Worm (Caenorhabditis elegans) whole organism, L4 larva: Measurements from ENCODE around the gene C02G6.3.

Experiments
- D1046.2 ChIP-seq: fragments of 200-800 bp; sonication (Bioruptor generic); IDR thresholded peaks from 2 replicates; pipeline ENCODE4 v1.3.6; 2022; ENCODE audit warnings: missing genetic modification characterization, missing compliant biosample characterization
- F26F4.8 ChIP-seq: fragments of 200-800 bp; sonication (Bioruptor generic); conservative IDR thresholded peaks from 2 replicates; pipeline ENCODE4 v1.3.6; 2022; ENCODE audit warnings: missing genetic modification characterization, missing compliant biosample characterization
- T26A8.4 ChIP-seq: fragments of 200-800 bp; sonication (Bioruptor generic); IDR thresholded peaks from 2 replicates; pipeline ENCODE4 v1.3.6; 2022; ENCODE audit warnings: missing genetic modification characterization, missing compliant biosample characterization
- Y48G9A.11 ChIP-seq: fragments of 200-800 bp; sonication (Bioruptor generic); IDR thresholded peaks from 2 replicates; pipeline ENCODE4 v1.3.6; 2022; ENCODE audit warnings: missing genetic modification reagents, missing genetic modification characterization, missing compliant biosample characterization
- Y5F2A.4 ChIP-seq: fragments of 200-800 bp; sonication (Bioruptor generic); optimal IDR thresholded peaks from 2 replicates; lab custom pipeline; 2018; ENCODE audit warnings: mild to moderate bottlenecking, missing genetic modification characterization, missing compliant biosample characterization
- ZK546.5 ChIP-seq, 2 experiments: sonication (generic microtip); optimal IDR thresholded peaks; 2 replicates each; lab custom pipeline; 2017; ENCODE audit warnings: missing biosample characterization in 2 of 2, missing genetic modification characterization in 2 of 2
- ama-1 ChIP-seq: fragments of 150-350 bp; optimal IDR thresholded peaks from 2 replicates; lab custom pipeline; 2014; ENCODE audit warnings: inconsistent platforms, mixed read lengths
- ceh-62 ChIP-seq: sonication (generic microtip); optimal IDR thresholded peaks from 2 replicates; lab custom pipeline; 2017; ENCODE audit warnings: missing biosample characterization, missing genetic modification characterization
- cey-2 ChIP-seq: sonication (generic microtip); optimal IDR thresholded peaks from 3 replicates; lab custom pipeline; 2017; ENCODE audit warnings: missing genetic modification characterization, mild to moderate bottlenecking, missing compliant biosample characterization, antibody characterized with exemption, borderline replicate concordance; ENCODE audit not compliant: insufficient read depth
- ctbp-1 ChIP-seq: fragments of 200-800 bp; sonication (Bioruptor generic); IDR thresholded peaks from 2 replicates; pipeline ENCODE4 v1.3.6; 2022; ENCODE audit warnings: missing genetic modification reagents, missing genetic modification characterization, missing compliant biosample characterization
- dmd-6 ChIP-seq: fragments of 200-800 bp; sonication (Bioruptor generic); IDR thresholded peaks from 2 replicates; pipeline ENCODE4 v1.3.6; 2022; ENCODE audit warnings: missing genetic modification reagents, missing genetic modification characterization, missing compliant biosample characterization
- dpl-1 ChIP-seq: fragments of 150-350 bp; optimal IDR thresholded peaks from 2 replicates; lab custom pipeline; 2014; ENCODE audit warnings: missing biosample characterization, missing genetic modification reagents, missing genetic modification characterization
- egl-27 ChIP-seq: sonication (generic microtip); optimal IDR thresholded peaks from 3 replicates; lab custom pipeline; 2017; ENCODE audit warnings: missing biosample characterization, missing genetic modification reagents, missing genetic modification characterization
- egl-43 ChIP-seq: fragments of 200-800 bp; sonication (Bioruptor generic); IDR thresholded peaks from 2 replicates; pipeline ENCODE4 v1.3.6; 2022; ENCODE audit warnings: missing genetic modification reagents, missing genetic modification characterization, missing compliant biosample characterization
- gei-8 ChIP-seq: fragments of 200-800 bp; sonication (Bioruptor generic); optimal IDR thresholded peaks from 2 replicates; lab custom pipeline; 2018; ENCODE audit warnings: mild to moderate bottlenecking, missing genetic modification characterization, missing compliant biosample characterization
- hlh-11 ChIP-seq: fragments of 200-800 bp; sonication (Bioruptor generic); optimal IDR thresholded peaks from 2 replicates; lab custom pipeline; 2018; ENCODE audit warnings: mild to moderate bottlenecking, missing genetic modification characterization, missing compliant biosample characterization
- lin-1 ChIP-seq: fragments of 200-800 bp; sonication (Bioruptor generic); IDR thresholded peaks from 2 replicates; pipeline ENCODE4 v1.3.6; 2022; ENCODE audit warnings: missing genetic modification reagents, missing genetic modification characterization, missing compliant biosample characterization
- lin-13 ChIP-seq: fragments of 150-350 bp; optimal IDR thresholded peaks from 2 replicates; lab custom pipeline; 2014; ENCODE audit warnings: missing biosample characterization, missing genetic modification reagents, missing genetic modification characterization
- lin-15B ChIP-seq: fragments of 150-350 bp; sonication (generic microtip); optimal IDR thresholded peaks from 3 replicates; lab custom pipeline; 2014; ENCODE audit warnings: missing biosample characterization, missing genetic modification characterization
- lin-29 ChIP-seq: fragments of 200-800 bp; sonication (Bioruptor generic); IDR thresholded peaks from 2 replicates; pipeline ENCODE4 v1.3.6; 2022; ENCODE audit warnings: missing genetic modification reagents, missing genetic modification characterization, missing compliant biosample characterization
- lin-38 ChIP-seq: fragments of 200-800 bp; sonication (Bioruptor generic); IDR thresholded peaks from 2 replicates; pipeline ENCODE4 v1.3.6; 2022; ENCODE audit warnings: missing genetic modification reagents, missing genetic modification characterization, missing compliant biosample characterization
- lin-39 ChIP-seq: fragments of 150-350 bp; optimal IDR thresholded peaks from 2 replicates; lab custom pipeline; 2014; ENCODE audit warnings: missing biosample characterization, missing genetic modification reagents, missing genetic modification characterization
- madf-5 ChIP-seq, 2 experiments: fragments of 200-800 bp; sonication (Bioruptor generic); IDR thresholded peaks; 2 replicates each; pipeline ENCODE4 v1.3.6; 2022; ENCODE audit warnings: missing compliant biosample characterization in 2 of 2, missing genetic modification characterization in 2 of 2
- mdt-29 ChIP-seq: fragments of 200-800 bp; sonication (Bioruptor generic); IDR thresholded peaks from 2 replicates; pipeline ENCODE4 v1.3.6; 2022; ENCODE audit warnings: missing genetic modification reagents, missing genetic modification characterization, missing compliant biosample characterization
- mes-2 ChIP-seq: sonication (generic microtip); optimal IDR thresholded peaks from 2 replicates; lab custom pipeline; 2016; ENCODE audit warnings: missing genotype, mild to moderate bottlenecking, missing genetic modification characterization, missing compliant biosample characterization; ENCODE audit not compliant: poor library complexity, severe bottlenecking
- mxl-3 ChIP-seq: fragments of 200-800 bp; sonication (Bioruptor generic); optimal IDR thresholded peaks from 2 replicates; lab custom pipeline; 2018; ENCODE audit warnings: mild to moderate bottlenecking, missing genetic modification characterization, missing compliant biosample characterization
- pha-4 ChIP-seq, 2 experiments: fragments of 150-350 bp in 1 of 2; fragments of 200-800 bp in 1 of 2; sonication (Bioruptor generic) in 1 of 2; IDR thresholded peaks in 1 of 2; optimal IDR thresholded peaks in 1 of 2; 2 replicates each; pipeline versions ENCODE4 v1.3.6 to Lab custom; 2014 to 2022; ENCODE audit warnings: missing genetic modification characterization in 2 of 2, missing genetic modification reagents in 2 of 2, missing biosample characterization in 1 of 2, missing compliant biosample characterization in 1 of 2
- set-16 ChIP-seq: fragments of 200-800 bp; sonication (Bioruptor generic); IDR thresholded peaks from 2 replicates; pipeline ENCODE4 v1.3.6; 2022; ENCODE audit warnings: missing genetic modification reagents, missing genetic modification characterization, missing compliant biosample characterization
- spr-3 ChIP-seq: fragments of 200-800 bp; sonication (Bioruptor generic); optimal IDR thresholded peaks from 2 replicates; lab custom pipeline; 2018; ENCODE audit warnings: mild to moderate bottlenecking, missing genetic modification characterization, missing compliant biosample characterization
- unc-62 ChIP-seq, 3 experiments: fragments of 150-350 bp in 1 of 3; sonication (generic microtip); optimal IDR thresholded peaks in 2 of 3; peaks in 1 of 3; 1 replicate in 1 of 3; 2 replicates in 2 of 3; lab custom pipeline; 2014 to 2017; ENCODE audit warnings: missing biosample characterization in 3 of 3, missing genetic modification characterization in 3 of 3, missing genetic modification reagents in 3 of 3, missing genotype in 1 of 3
- vab-7 ChIP-seq: fragments of 200-800 bp; sonication (Bioruptor generic); IDR thresholded peaks from 2 replicates; pipeline ENCODE4 v1.3.6; 2022; ENCODE audit warnings: missing genetic modification reagents, missing genetic modification characterization, missing compliant biosample characterization
- zfp-3 ChIP-seq: fragments of 200-800 bp; sonication (Bioruptor generic); conservative IDR thresholded peaks from 2 replicates; pipeline ENCODE4 v1.3.6; 2022; ENCODE audit warnings: missing genetic modification reagents, missing genetic modification characterization, missing compliant biosample characterization
- ztf-11 ChIP-seq: fragments of 150-350 bp; optimal IDR thresholded peaks from 2 replicates; lab custom pipeline; 2014; ENCODE audit warnings: missing biosample characterization, missing genetic modification characterization

Gene C02G6.3

ce11 chrV:5835397-5835796 lies 44.8 kb upstream of the C02G6.3 start:
- peak; percentile 93 for TF ChIP-seq zfp-3 (GFP tag; lab: Robert Waterston, UW)
- no peak for TF ChIP-seq lin-15B (tag; lab: Kevin White, UChicago)
- TF ChIP-seq lin-13 (GFP tag; lab: Kevin White, UChicago), result peak; percentile 23
- no peak for TF ChIP-seq lin-1 (GFP tag; lab: Robert Waterston, UW)
- TF ChIP-seq madf-5 (GFP tag; IDR thresholded peaks at IDR 0.05; lab: Robert Waterston, UW), result 0 out of 4 replicates have a peak, but pooled peaks of 1 of the 2 experiments have one; percentile 1

- TF ChIP-seq lin-38 (GFP tag; lab: Robert Waterston, UW) (peak; percentile 28; the same call in 1 of the 2 replicates), T26A8.4 (peak; percentile 41; the same call in 1 of the 2 replicates), hlh-11 (tag; lab: Kevin White, UChicago) (peak; percentile 43), ZK546.5 (tag; optimal IDR thresholded peaks at IDR 0.05; lab: Kevin White, UChicago) (no peak), mdt-29 (GFP tag; lab: Robert Waterston, UW) (0 out of 2 replicates have a peak, but pooled peaks have one; percentile 5), ctbp-1 (GFP tag; lab: Robert Waterston, UW) (peak; percentile 78), lin-29 (0 out of 2 replicates have a peak, but pooled peaks have one; percentile 7), dmd-6 (peak; percentile 26; the same call in 1 of the 2 replicates), egl-27 (tag; lab: Kevin White, UChicago) (no peak), egl-43 (GFP tag; lab: Robert Waterston, UW) (0 out of 2 replicates have a peak, but pooled peaks have one; percentile 41), madf-5 (GFP tag; IDR thresholded peaks at IDR 0.05; lab: Robert Waterston, UW) (peak in 1 of 2 experiments; percentile 50; a peak in 1 of 4 replicates), Y48G9A.11 (GFP tag; lab: Robert Waterston, UW) (0 out of 2 replicates have a peak, but pooled peaks have one; percentile 23), pha-4 (GFP tag; IDR thresholded peaks at IDR 0.05; lab: Robert Waterston, UW) (0 out of 2 replicates have a peak, but pooled peaks have one; percentile 10), pha-4 (tag; optimal IDR thresholded peaks at IDR 0.05; lab: Kevin White, UChicago) (no peak), dpl-1 (no peak), set-16 (GFP tag; lab: Robert Waterston, UW) (peak; percentile 99), spr-3 (GFP tag; lab: Kevin White, UChicago) (peak; percentile 1), D1046.2 (GFP tag; lab: Robert Waterston, UW) (peak; percentile 42; the same call in 1 of the 2 replicates), mxl-3 (GFP tag; lab: Kevin White, UChicago) (peak; percentile 43), cey-2 (no peak), gei-8 (GFP tag; lab: Kevin White, UChicago) (peak; percentile 17)
Measured at ce11 chrV:5835979-5836615, 44.1 kb upstream of the C02G6.3 start.

- TF ChIP-seq unc-62 (GFP tag; optimal IDR thresholded peaks at IDR 0.05 in 1 of 2; lab: Kevin White, UChicago), result peak in 1 of 2 experiments; percentile 32
- no peak for TF ChIP-seq unc-62 (tag; optimal IDR thresholded peaks at IDR 0.05; lab: Kevin White, UChicago)
- TF ChIP-seq mes-2 (tag; lab: Kevin White, UChicago), result no peak
- TF ChIP-seq ztf-11, result no peak
- TF ChIP-seq ceh-62 (tag; lab: Kevin White, UChicago), result no peak
- no peak for TF ChIP-seq vab-7
- no peak for TF ChIP-seq lin-39 (tag; lab: Kevin White, UChicago)
- peak; percentile 75 for TF ChIP-seq ama-1 (lab: Kevin White, UChicago)
- no peak for TF ChIP-seq F26F4.8 (GFP tag; lab: Robert Waterston, UW)
- no peak for TF ChIP-seq T26A8.4
- TF ChIP-seq lin-38 (GFP tag; lab: Robert Waterston, UW), result no peak
- TF ChIP-seq Y5F2A.4, result no peak
Measured at ce11 chrV:5836616-5836982, 43.6 kb upstream of the C02G6.3 start, which contains the start of gene col-140. Gene col-140 (minus strand): TSS chrV:5836834.
